Worm (Caenorhabditis elegans): ENCODE data around the gene fbxc-47.

fbxc-47 gene

DNA sequence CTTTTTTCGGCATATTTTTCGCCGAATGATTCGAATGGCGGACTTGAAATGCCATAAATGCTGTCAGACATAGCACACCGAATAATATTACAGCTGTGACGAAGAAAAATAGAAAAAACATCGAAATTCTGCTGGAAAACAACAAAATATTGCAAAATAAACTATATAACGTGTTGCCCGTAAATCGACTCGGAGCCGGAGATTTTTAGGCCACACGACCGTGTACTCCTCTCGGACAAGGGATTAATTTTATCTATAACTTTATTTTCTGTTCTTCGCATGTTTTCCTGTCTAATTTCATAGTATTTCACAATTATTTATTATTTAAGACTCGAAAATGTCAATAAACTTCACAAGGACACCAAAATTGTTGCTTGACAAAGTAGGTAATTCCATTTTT lies 2.1 kb upstream of the fbxc-47 start, which contains the start of the genes algn-14 and M02B7.2 (continued):
- TF ChIP-seq hif-1 (tag; optimal IDR thresholded peaks at IDR 0.05) (peak in 1 of 2 experiments; percentile 81), hlh-30 (tag; optimal IDR thresholded peaks at IDR 0.05; ENCODE audit: insufficient read depth) (peak; percentile 42), ztf-7 (tag; optimal IDR thresholded peaks at IDR 0.05) (peak; percentile 42)

- peak; percentile 3 for TF ChIP-seq mes-2 (tag; optimal IDR thresholded peaks at IDR 0.05; ENCODE audit: poor library complexity, severe bottlenecking)
- no peak for TF ChIP-seq mdl-1 (tag; optimal IDR thresholded peaks at IDR 0.05)
These were observed 1.8 kb downstream of the fbxc-47 start, which contains the start of gene M02B7.7 for ce11 chrIV:3807092-3807491. TSS of gene M02B7.7 (minus strand) at chrIV:3807192.

DNA sequence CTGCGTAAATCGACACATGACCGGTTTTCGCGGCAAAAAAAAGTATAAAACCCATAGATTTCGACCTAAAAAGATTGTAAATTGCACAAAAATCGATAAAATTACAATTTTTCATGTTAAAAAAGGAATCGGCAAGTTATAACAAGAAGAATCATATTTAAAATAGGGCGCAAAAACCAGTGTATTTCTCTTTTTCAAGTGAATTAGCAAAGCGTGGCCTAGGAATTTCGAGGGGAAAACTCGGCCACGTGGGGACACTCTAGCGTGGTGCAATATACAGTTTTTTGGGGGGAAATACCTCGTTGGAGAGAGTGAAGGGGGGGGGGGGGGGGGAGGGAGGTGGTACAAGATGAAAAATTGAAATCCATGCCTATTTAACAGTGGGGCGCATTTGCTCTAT lies 2.2 kb downstream of the fbxc-47 start:
- TF ChIP-seq arid-1 (GFP tag; conservative IDR thresholded peaks at IDR 0.05): no peak
- no peak for TF ChIP-seq gei-8 (GFP tag; optimal IDR thresholded peaks at IDR 0.05)
- TF ChIP-seq php-3 (GFP tag; IDR thresholded peaks at IDR 0.05): no peak
- TF ChIP-seq aha-1 (tag): peak; percentile 12
- no peak for TF ChIP-seq zip-11 (GFP tag; IDR thresholded peaks at IDR 0.05)
- TF ChIP-seq lsy-2 (tag; optimal IDR thresholded peaks at IDR 0.05): no peak
- TF ChIP-seq T20F7.1 (GFP tag; optimal IDR thresholded peaks at IDR 0.05): no peak
- no peak for TF ChIP-seq nhr-10 (tag; optimal IDR thresholded peaks at IDR 0.05)
- TF ChIP-seq ces-1 (GFP tag; optimal IDR thresholded peaks at IDR 0.05): no peak
- no peak for TF ChIP-seq sdz-12 (GFP tag; optimal IDR thresholded peaks at IDR 0.05)
- peak; percentile 53 for TF ChIP-seq mes-2 (tag; optimal IDR thresholded peaks at IDR 0.05; ENCODE audit: poor library complexity, severe bottlenecking)
- no peak for TF ChIP-seq mep-1 (tag; optimal IDR thresholded peaks at IDR 0.05)

ce11 chrIV:3812812-3813211 lies 7.5 kb downstream of the fbxc-47 start:
- TF ChIP-seq zfp-2 (tag; optimal IDR thresholded peaks at IDR 0.05) (no peak), set-16 (GFP tag; IDR thresholded peaks at IDR 0.05) (peak; percentile 78)

- TF ChIP-seq egl-27 (tag; optimal IDR thresholded peaks at IDR 0.05) (no peak), fos-1 (tag; optimal IDR thresholded peaks at IDR 0.05) (no peak), snpc-4 (tag; optimal IDR thresholded peaks at IDR 0.05) (no peak), nhr-25 (tag; optimal IDR thresholded peaks at IDR 0.05; ENCODE audit: borderline replicate concordance, insufficient read depth) (no peak), lin-39 (tag; optimal IDR thresholded peaks at IDR 0.05) (no peak), zag-1 (tag; optimal IDR thresholded peaks at IDR 0.05) (no peak), daf-16 (GFP tag; optimal IDR thresholded peaks at IDR 0.05) (no peak), daf-16 (tag; optimal IDR thresholded peaks at IDR 0.05) (peak; percentile 47), nhr-6 (tag; optimal IDR thresholded peaks at IDR 0.05) (no peak), arid-1 (GFP tag; conservative IDR thresholded peaks at IDR 0.05) (no peak), nhr-48 (tag; optimal IDR thresholded peaks at IDR 0.05) (no peak), nhr-28 (tag; optimal IDR thresholded peaks at IDR 0.05) (peak; percentile 55), hlh-30 (tag; optimal IDR thresholded peaks at IDR 0.05; ENCODE audit: insufficient read depth) (peak; percentile 62), mep-1 (tag; optimal IDR thresholded peaks at IDR 0.05) (peak; percentile 0), pqm-1 (tag; optimal IDR thresholded peaks at IDR 0.05) (peak; percentile 43), ceh-62 (tag; optimal IDR thresholded peaks at IDR 0.05) (no peak), nhr-77 (tag; optimal IDR thresholded peaks at IDR 0.05) (no peak), hmg-1.1 (GFP tag; IDR thresholded peaks at IDR 0.05) (no peak), lsy-2 (tag; optimal IDR thresholded peaks at IDR 0.05) (peak in 1 of 2 experiments; percentile 19), egl-43 (GFP tag; IDR thresholded peaks at IDR 0.05) (no peak), set-16 (GFP tag; IDR thresholded peaks at IDR 0.05) (peak; percentile 53), Y105C5A.15 (GFP tag; IDR thresholded peaks at IDR 0.05) (no peak), spr-1 (tag; optimal IDR thresholded peaks at IDR 0.05) (no peak), tra-1 (GFP tag; IDR thresholded peaks at IDR 0.05) (no peak), lin-15B (tag; optimal IDR thresholded peaks at IDR 0.05) (no peak), vab-7 (GFP tag; IDR thresholded peaks at IDR 0.05) (no peak), nhr-76 (tag; optimal IDR thresholded peaks at IDR 0.05) (no peak), duxl-1 (tag; optimal IDR thresholded peaks at IDR 0.05; ENCODE audit: poor library complexity) (no peak), ama-1 (optimal IDR thresholded peaks at IDR 0.05) (no peak), hif-1 (tag; optimal IDR thresholded peaks at IDR 0.05) (no peak), dve-1 (tag; optimal IDR thresholded peaks at IDR 0.05; ENCODE audit: insufficient read depth) (peak; percentile 54)
These were observed 9.4 kb downstream of the fbxc-47 start for ce11 chrIV:3814553-3815258.
